Fruit fly (Drosophila melanogaster) whole organism, embryonic: ENCODE results near the gene Acp76A.

ENCODE experiments used
- CG10147 ChIP-seq: fragments of 200-800 bp; sonication (Bioruptor generic); optimal IDR thresholded peaks from 2 replicates; lab custom pipeline; 2019; ENCODE audit warnings: missing biosample characterization, mild to moderate bottlenecking, missing genetic modification characterization, moderate library complexity
- CG10366 ChIP-seq: fragments of 200-800 bp; sonication (Bioruptor generic); IDR thresholded peaks from 2 replicates; pipeline ENCODE4 v1.3.6; 2022; ENCODE audit warnings: missing biosample characterization, missing genetic modification characterization
- CG10959 ChIP-seq: fragments of 200-800 bp; sonication (Bioruptor generic); IDR thresholded peaks from 2 replicates; pipeline ENCODE4 v1.3.6; 2022; ENCODE audit warnings: missing biosample characterization, missing genetic modification characterization
- CG11247 ChIP-seq: fragments of 200-800 bp; sonication (Bioruptor generic); IDR thresholded peaks from 2 replicates; pipeline ENCODE4 v1.3.6; 2022; ENCODE audit warnings: missing biosample characterization, missing genetic modification characterization
- CG1529 ChIP-seq: fragments of 200-800 bp; sonication (Bioruptor generic); optimal IDR thresholded peaks from 3 replicates; lab custom pipeline; 2018; ENCODE audit warnings: missing biosample characterization, missing genetic modification characterization
- CG16863 ChIP-seq: fragments of 200-800 bp; sonication (Bioruptor generic); optimal IDR thresholded peaks from 3 replicates; lab custom pipeline; 2016; ENCODE audit warnings: missing biosample characterization, missing genetic modification characterization
- CG18476 ChIP-seq: fragments of 200-800 bp; sonication (Bioruptor generic); optimal IDR thresholded peaks from 2 replicates; lab custom pipeline; 2016; ENCODE audit warnings: missing biosample characterization, mild to moderate bottlenecking, missing genetic modification characterization
- CG2202 ChIP-seq: fragments of 200-800 bp; sonication (Bioruptor generic); optimal IDR thresholded peaks from 2 replicates; lab custom pipeline; 2018; ENCODE audit warnings: missing biosample characterization, mild to moderate bottlenecking, missing genetic modification characterization
- CG2678 ChIP-seq: fragments of 200-800 bp; sonication (Bioruptor generic); optimal IDR thresholded peaks from 3 replicates; lab custom pipeline; 2019; ENCODE audit warnings: missing biosample characterization, mild to moderate bottlenecking, missing genetic modification characterization, moderate library complexity
- CG31365 ChIP-seq: fragments of 200-800 bp; sonication (Bioruptor generic); optimal IDR thresholded peaks from 2 replicates; lab custom pipeline; 2018; ENCODE audit warnings: missing biosample characterization, mild to moderate bottlenecking, missing genetic modification characterization
- CG34224 ChIP-seq: fragments of 200-800 bp; sonication (Bioruptor generic); IDR thresholded peaks from 3 replicates; pipeline ENCODE4 v1.3.6; 2022; ENCODE audit warnings: missing biosample characterization, missing genetic modification characterization; ENCODE audit not compliant: partially characterized antibody
- CG4282 ChIP-seq: fragments of 200-800 bp; sonication (Bioruptor generic); optimal IDR thresholded peaks from 2 replicates; lab custom pipeline; 2016; ENCODE audit warnings: missing biosample characterization, missing genetic modification characterization
- CG7745 ChIP-seq: fragments of 200-800 bp; sonication (Bioruptor generic); optimal IDR thresholded peaks from 2 replicates; lab custom pipeline; 2018; ENCODE audit warnings: missing biosample characterization, mild to moderate bottlenecking, missing genetic modification characterization, moderate library complexity
- CG7928 ChIP-seq: fragments of 200-800 bp; sonication (Bioruptor generic); optimal IDR thresholded peaks from 2 replicates; lab custom pipeline; 2017; ENCODE audit warnings: missing biosample characterization, mild to moderate bottlenecking, missing genetic modification characterization
- CG8281 ChIP-seq: fragments of 200-800 bp; sonication (Bioruptor generic); optimal IDR thresholded peaks from 2 replicates; lab custom pipeline; 2018; ENCODE audit warnings: missing biosample characterization, mild to moderate bottlenecking, missing genetic modification characterization, moderate library complexity
- CG9609 ChIP-seq: fragments of 200-800 bp; sonication (Bioruptor generic); optimal IDR thresholded peaks from 3 replicates; lab custom pipeline; 2016; ENCODE audit warnings: missing biosample characterization, missing genetic modification characterization
- Dek ChIP-seq: fragments of 200-800 bp; sonication (Bioruptor generic); optimal IDR thresholded peaks from 3 replicates; lab custom pipeline; 2019; ENCODE audit warnings: missing biosample characterization, mild to moderate bottlenecking, missing genetic modification characterization, moderate library complexity
- Doc3 ChIP-seq: fragments of 200-800 bp; sonication (Bioruptor generic); IDR thresholded peaks from 3 replicates; pipeline ENCODE4 v1.3.6; 2022; ENCODE audit warnings: missing biosample characterization, missing genetic modification characterization; ENCODE audit not compliant: partially characterized antibody
- H15 ChIP-seq: fragments of 200-800 bp; sonication (Bioruptor generic); IDR thresholded peaks from 3 replicates; pipeline ENCODE4 v1.3.6; 2022; ENCODE audit warnings: missing biosample characterization, missing genetic modification characterization
- Hsf ChIP-seq: fragments of 200-800 bp; sonication (Bioruptor generic); optimal IDR thresholded peaks from 3 replicates; lab custom pipeline; 2016; ENCODE audit warnings: missing biosample characterization, missing genetic modification characterization
- MBD-R2 ChIP-seq: fragments of 200-800 bp; sonication (Bioruptor generic); IDR thresholded peaks from 2 replicates; pipeline ENCODE4 v1.3.6; 2022; ENCODE audit warnings: missing biosample characterization, missing genetic modification characterization
- NC2α ChIP-seq: fragments of 200-800 bp; sonication (Bioruptor generic); optimal IDR thresholded peaks from 2 replicates; lab custom pipeline; 2016; ENCODE audit warnings: missing biosample characterization, missing genetic modification characterization
- Nf-YA ChIP-seq: fragments of 200-800 bp; sonication (Bioruptor generic); IDR thresholded peaks from 2 replicates; pipeline ENCODE4 v1.3.6; 2022; ENCODE audit warnings: missing biosample characterization, missing genetic modification characterization
- Pdp1 ChIP-seq, 2 experiments: fragments of 200-800 bp; sonication (Bioruptor generic); optimal IDR thresholded peaks; 3 replicates each; lab custom pipeline; 2016; ENCODE audit warnings: missing biosample characterization in 2 of 2, missing genetic modification characterization in 2 of 2, mild to moderate bottlenecking in 1 of 2, moderate library complexity in 1 of 2
- Rfx ChIP-seq: fragments of 200-800 bp; sonication (Bioruptor generic); IDR thresholded peaks from 2 replicates; pipeline ENCODE4 v1.3.6; 2022; ENCODE audit warnings: missing biosample characterization, missing genetic modification characterization
- Side ChIP-seq: fragments of 200-800 bp; sonication (Bioruptor generic); optimal IDR thresholded peaks from 2 replicates; lab custom pipeline; 2016; ENCODE audit warnings: missing biosample characterization, missing genetic modification characterization
- Six4 ChIP-seq: fragments of 200-800 bp; sonication (Bioruptor generic); optimal IDR thresholded peaks from 2 replicates; lab custom pipeline; 2016; ENCODE audit warnings: missing biosample characterization, missing genetic modification characterization
- Sox100B ChIP-seq: fragments of 200-800 bp; sonication (Bioruptor generic); optimal IDR thresholded peaks from 3 replicates; lab custom pipeline; 2018; ENCODE audit warnings: missing biosample characterization, mild to moderate bottlenecking, missing genetic modification characterization
- TFAM ChIP-seq: fragments of 200-800 bp; sonication (Bioruptor generic); optimal IDR thresholded peaks from 2 replicates; lab custom pipeline; 2017; ENCODE audit warnings: missing biosample characterization, missing genetic modification characterization, inconsistent platforms
- Trl ChIP-seq, 3 experiments: fragments of >200 bp in 2 of 3; fragments of 200-800 bp in 1 of 3; sonication (Bioruptor generic) in 1 of 3; optimal IDR thresholded peaks; 2 replicates in 1 of 3; 3 replicates in 2 of 3; lab custom pipeline; 2016 to 2017; ENCODE audit warnings: missing biosample characterization in 1 of 3, missing genetic modification characterization in 1 of 3
- YL-1 ChIP-seq: fragments of 200-800 bp; sonication (Bioruptor generic); optimal IDR thresholded peaks from 3 replicates; lab custom pipeline; 2017; ENCODE audit warnings: missing biosample characterization, mild to moderate bottlenecking, missing genetic modification characterization
- ara ChIP-seq: fragments of 200-800 bp; sonication (Bioruptor generic); IDR thresholded peaks from 2 replicates; pipeline ENCODE4 v1.3.6; 2022; ENCODE audit warnings: missing biosample characterization, missing genetic modification characterization
- crc ChIP-seq: fragments of 200-800 bp; sonication (Bioruptor generic); optimal IDR thresholded peaks from 2 replicates; lab custom pipeline; 2016; ENCODE audit warnings: missing biosample characterization, missing genetic modification characterization
- croc ChIP-seq: fragments of 200-800 bp; sonication (Bioruptor generic); conservative IDR thresholded peaks from 3 replicates; pipeline ENCODE4 v1.3.6; 2022; ENCODE audit warnings: missing biosample characterization, missing genetic modification characterization
- dimm ChIP-seq: fragments of 200-800 bp; sonication (Bioruptor generic); IDR thresholded peaks from 2 replicates; pipeline ENCODE4 v1.3.6; 2022; ENCODE audit warnings: missing biosample characterization, missing genetic modification characterization
- dysf ChIP-seq: fragments of 200-800 bp; sonication (Bioruptor generic); IDR thresholded peaks from 3 replicates; pipeline ENCODE4 v1.3.6; 2022; ENCODE audit warnings: missing biosample characterization, missing genetic modification characterization
- eve ChIP-seq, 2 experiments: fragments of >200 bp; optimal IDR thresholded peaks; 2 replicates each; lab custom pipeline; 2017; ENCODE audit warnings: missing biosample characterization in 2 of 2, missing genetic modification characterization in 2 of 2
- ewg ChIP-seq: fragments of 200-800 bp; sonication (Bioruptor generic); optimal IDR thresholded peaks from 3 replicates; lab custom pipeline; 2017; ENCODE audit warnings: mild to moderate bottlenecking, missing biosample characterization, missing genetic modification reagents, missing genetic modification characterization
- gem ChIP-seq: fragments of 200-800 bp; sonication (Bioruptor generic); optimal IDR thresholded peaks from 2 replicates; lab custom pipeline; 2019; ENCODE audit warnings: missing biosample characterization, mild to moderate bottlenecking, missing genetic modification characterization, moderate library complexity
- her ChIP-seq: fragments of 200-800 bp; sonication (Bioruptor generic); optimal IDR thresholded peaks from 2 replicates; lab custom pipeline; 2016; ENCODE audit warnings: missing biosample characterization, missing genetic modification characterization
- ind ChIP-seq: fragments of 200-800 bp; sonication (Bioruptor generic); optimal IDR thresholded peaks from 3 replicates; lab custom pipeline; 2016; ENCODE audit warnings: missing biosample characterization, missing genetic modification characterization
- mirr ChIP-seq: fragments of 200-800 bp; sonication (Bioruptor generic); optimal IDR thresholded peaks from 3 replicates; lab custom pipeline; 2018; ENCODE audit warnings: missing biosample characterization, mild to moderate bottlenecking, missing genetic modification characterization
- pb ChIP-seq: fragments of 200-800 bp; sonication (Bioruptor generic); optimal IDR thresholded peaks from 3 replicates; lab custom pipeline; 2016; ENCODE audit warnings: missing biosample characterization, missing genetic modification characterization
- slbo ChIP-seq: fragments of 200-800 bp; sonication (Bioruptor generic); IDR thresholded peaks from 2 replicates; pipeline ENCODE4 v1.3.6; 2022; ENCODE audit warnings: missing biosample characterization, missing genetic modification characterization
- sr ChIP-seq: fragments of 200-800 bp; sonication (Bioruptor generic); IDR thresholded peaks from 3 replicates; pipeline ENCODE4 v1.3.6; 2022; ENCODE audit warnings: missing biosample characterization, missing genetic modification characterization
- tgo ChIP-seq: fragments of 200-800 bp; sonication (Bioruptor generic); IDR thresholded peaks from 3 replicates; pipeline ENCODE4 v1.3.6; 2022; ENCODE audit warnings: missing biosample characterization, missing genetic modification characterization
- tna ChIP-seq: fragments of 200-800 bp; sonication (Bioruptor generic); IDR thresholded peaks from 2 replicates; pipeline ENCODE4 v1.3.6; 2022; ENCODE audit warnings: missing biosample characterization, missing genetic modification characterization; ENCODE audit not compliant: partially characterized antibody
- toy ChIP-seq: fragments of 200-800 bp; sonication (Bioruptor generic); IDR thresholded peaks from 2 replicates; pipeline ENCODE4 v1.3.6; 2022; ENCODE audit warnings: missing biosample characterization, missing genetic modification characterization
- zfh2 ChIP-seq: fragments of 200-800 bp; sonication (Bioruptor generic); optimal IDR thresholded peaks from 2 replicates; lab custom pipeline; 2016; ENCODE audit warnings: missing biosample characterization, missing genetic modification characterization

Gene Acp76A

DNA sequence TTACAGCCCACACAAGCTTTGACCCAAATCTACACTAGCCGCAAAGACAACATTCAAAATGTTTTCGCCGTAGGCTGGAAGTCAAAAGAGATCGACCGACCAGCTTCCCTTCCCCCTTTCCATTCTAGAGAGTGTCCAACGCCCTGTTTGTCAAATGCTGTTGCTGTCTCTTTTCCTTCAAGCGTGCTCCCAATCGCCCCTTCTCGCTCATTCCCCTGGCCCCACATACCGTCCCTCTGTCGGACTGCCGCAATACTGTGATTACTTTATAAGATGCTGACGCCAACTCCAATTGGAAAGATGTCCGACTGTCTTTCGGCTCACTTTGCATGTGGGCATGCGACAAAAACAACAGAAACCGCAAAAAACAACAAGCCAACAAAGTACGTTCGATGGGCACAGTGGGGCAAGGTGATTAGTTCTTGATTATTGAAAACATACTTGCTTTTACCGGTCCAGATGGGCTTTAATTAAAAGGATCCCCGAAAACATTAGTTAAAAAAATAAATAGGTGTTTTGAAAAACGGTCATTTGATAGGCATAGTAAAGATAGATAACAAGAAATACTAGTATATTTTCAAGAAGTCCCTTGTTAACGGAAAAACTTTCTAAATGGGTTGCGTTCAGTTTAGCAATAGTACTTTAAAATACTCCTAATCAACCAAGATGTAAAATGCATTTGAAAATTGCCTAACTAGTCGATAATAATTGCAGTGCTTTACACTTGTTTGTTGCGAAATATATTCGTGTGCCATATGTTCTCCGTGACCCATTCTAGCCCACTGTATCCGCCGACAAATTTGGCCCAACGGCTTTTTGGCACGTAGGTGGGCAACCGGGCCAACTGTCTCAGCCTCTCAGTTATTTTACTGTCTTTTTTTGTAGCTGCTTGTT lies 28.2 kb upstream of the Acp76A start (continued):
- TF ChIP-seq gem (tag; lab: Kevin White, UChicago) (peak; percentile 66), Doc3 (GFP tag; lab: Robert Waterston, UW) (no peak), ewg (GFP tag; lab: Kevin White, UChicago) (peak; percentile 4), slbo (GFP tag; lab: Robert Waterston, UW) (peak; percentile 23; the same call in 1 of the 2 replicates), CG10959 (GFP tag; lab: Robert Waterston, UW) (no peak), Trl (optimal IDR thresholded peaks at IDR 0.05; lab: Kevin White, UChicago) (no peak), Trl (GFP tag; optimal IDR thresholded peaks at IDR 0.05; lab: Kevin White, UChicago) (no peak), Sox100B (peak; percentile 63), Hsf (peak; percentile 42), Nf-YA (GFP tag; lab: Robert Waterston, UW) (no peak), dimm (GFP tag; lab: Robert Waterston, UW) (no peak), CG34224 (GFP tag; lab: Robert Waterston, UW) (no peak), Side (GFP tag; lab: Kevin White, UChicago) (no peak), CG4282 (GFP tag; lab: Kevin White, UChicago) (no peak), pb (GFP tag; lab: Kevin White, UChicago) (peak; percentile 33), her (no peak), zfh2 (GFP tag; lab: Kevin White, UChicago) (peak; percentile 14), CG10366 (GFP tag; lab: Robert Waterston, UW) (no peak), CG16863 (GFP tag; lab: Kevin White, UChicago) (peak; percentile 7), croc (GFP tag; lab: Robert Waterston, UW) (no peak), CG1529 (peak; percentile 31), TFAM (GFP tag; lab: Kevin White, UChicago) (no peak), NC2α (GFP tag; lab: Kevin White, UChicago) (no peak), MBD-R2 (GFP tag; lab: Robert Waterston, UW) (no peak), tgo (GFP tag; lab: Robert Waterston, UW) (no peak), crc (GFP tag; lab: Kevin White, UChicago) (no peak), toy (GFP tag; lab: Robert Waterston, UW) (no peak), ara (no peak), Pdp1 (GFP tag; optimal IDR thresholded peaks at IDR 0.05; lab: Kevin White, UChicago) (peak; percentile 13 to 30), CG10147 (GFP tag; lab: Kevin White, UChicago) (peak; percentile 10), YL-1 (no peak), CG2678 (tag; lab: Kevin White, UChicago) (peak; percentile 64), CG2202 (tag; lab: Kevin White, UChicago) (no peak), CG9609 (GFP tag; lab: Kevin White, UChicago) (peak; percentile 28), CG11247 (GFP tag; lab: Robert Waterston, UW) (no peak), Six4 (GFP tag; lab: Kevin White, UChicago) (no peak), mirr (GFP tag; lab: Kevin White, UChicago) (no peak), sr (GFP tag; lab: Robert Waterston, UW) (peak; percentile 52), tna (no peak), CG7928 (GFP tag; lab: Kevin White, UChicago) (no peak), CG8281 (tag; lab: Kevin White, UChicago) (no peak), CG31365 (tag; lab: Kevin White, UChicago) (no peak), H15 (no peak), CG7745 (tag; lab: Kevin White, UChicago) (no peak), Rfx (GFP tag; lab: Robert Waterston, UW) (peak; percentile 47), CG18476 (no peak), Dek (peak; percentile 0), ind (peak; percentile 40), eve (GFP tag; optimal IDR thresholded peaks at IDR 0.05; lab: Kevin White, UChicago) (peak in 1 of 2 experiments; percentile 78), dysf (peak; percentile 19; the same call in 1 of the 3 replicates)
